Worm (Caenorhabditis elegans) whole organism, L1 larva: Measurements from ENCODE around the gene fbxb-98.

Experiments used
- C34B4.2 ChIP-seq: sonication (generic microtip); optimal IDR thresholded peaks from 2 replicates; lab custom pipeline; 2017; ENCODE audit warnings: mild to moderate bottlenecking, missing genetic modification characterization, missing compliant biosample characterization
- Y116A8C.19 ChIP-seq: sonication (generic microtip); optimal IDR thresholded peaks from 2 replicates; lab custom pipeline; 2016; ENCODE audit warnings: missing compliant biosample characterization, missing genetic modification characterization, borderline replicate concordance
- aha-1 ChIP-seq: fragments of 150-350 bp; optimal IDR thresholded peaks from 2 replicates; lab custom pipeline; 2014; ENCODE audit warnings: missing biosample characterization, missing genetic modification characterization
- ceh-82 ChIP-seq, 3 experiments: fragments of 150-350 bp in 1 of 3; sonication (generic microtip) in 2 of 3; optimal IDR thresholded peaks; 2 replicates each; lab custom pipeline; 2014 to 2017; ENCODE audit warnings: missing biosample characterization in 3 of 3, missing genetic modification characterization in 3 of 3
- dpl-1 ChIP-seq, 3 experiments: fragments of 150-350 bp in 2 of 3; sonication (generic microtip) in 1 of 3; optimal IDR thresholded peaks; 2 replicates each; lab custom pipeline; 2014 to 2017; ENCODE audit warnings: missing biosample characterization in 3 of 3, missing genetic modification characterization in 3 of 3, missing genetic modification reagents in 3 of 3
- dsc-1 ChIP-seq: sonication (generic microtip); optimal IDR thresholded peaks from 2 replicates; lab custom pipeline; 2016; ENCODE audit warnings: mild to moderate bottlenecking, missing genetic modification characterization, missing compliant biosample characterization
- elt-2 ChIP-seq: sonication (generic microtip); optimal IDR thresholded peaks from 2 replicates; lab custom pipeline; 2016; ENCODE audit warnings: missing genetic modification characterization, mild to moderate bottlenecking, inconsistent platforms, missing compliant biosample characterization, missing genetic modification reagents
- hlh-4 ChIP-seq: sonication (generic microtip); optimal IDR thresholded peaks from 2 replicates; lab custom pipeline; 2016; ENCODE audit warnings: mild to moderate bottlenecking, missing genetic modification characterization, missing compliant biosample characterization
- sox-4 ChIP-seq: sonication (generic microtip); optimal IDR thresholded peaks from 2 replicates; lab custom pipeline; 2016; ENCODE audit warnings: missing genetic modification characterization, missing compliant biosample characterization
- sptf-1 ChIP-seq: fragments of 150-350 bp; optimal IDR thresholded peaks from 2 replicates; lab custom pipeline; 2014; ENCODE audit warnings: missing biosample characterization, missing genetic modification characterization
- swsn-7 ChIP-seq: sonication (generic microtip); optimal IDR thresholded peaks from 2 replicates; lab custom pipeline; 2016; ENCODE audit warnings: missing genetic modification characterization, missing compliant biosample characterization
- tbx-2 ChIP-seq: sonication (generic microtip); optimal IDR thresholded peaks from 2 replicates; lab custom pipeline; 2016; ENCODE audit warnings: missing genetic modification characterization, missing compliant biosample characterization

fbxb-98 gene

DNA sequence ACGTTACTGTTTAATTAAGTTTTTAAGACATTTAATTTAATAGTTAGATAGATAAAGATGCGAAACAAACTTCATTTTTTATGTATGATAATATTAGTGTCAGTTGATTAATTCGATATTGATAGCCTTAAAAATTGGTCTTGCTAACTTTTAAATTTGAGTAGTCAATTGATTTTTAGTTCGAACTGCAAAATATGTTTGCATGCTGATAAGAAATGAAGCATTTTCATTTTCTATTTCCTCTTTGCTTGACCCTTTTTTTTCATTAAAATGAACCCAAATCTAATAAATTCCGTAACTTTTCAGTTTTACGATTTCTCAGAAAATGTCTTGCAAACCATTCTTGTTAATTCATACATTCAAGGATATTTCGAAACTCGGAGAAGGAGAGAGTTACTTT is 42.7 kb downstream of the fbxb-98 start, which contains the start of gene math-22:
Gene math-22 (plus strand): TSS at position 301 of the 400 bp plus-strand sequence.
- no peak for TF ChIP-seq C34B4.2 (tag; lab: Kevin White, UChicago)

DNA sequence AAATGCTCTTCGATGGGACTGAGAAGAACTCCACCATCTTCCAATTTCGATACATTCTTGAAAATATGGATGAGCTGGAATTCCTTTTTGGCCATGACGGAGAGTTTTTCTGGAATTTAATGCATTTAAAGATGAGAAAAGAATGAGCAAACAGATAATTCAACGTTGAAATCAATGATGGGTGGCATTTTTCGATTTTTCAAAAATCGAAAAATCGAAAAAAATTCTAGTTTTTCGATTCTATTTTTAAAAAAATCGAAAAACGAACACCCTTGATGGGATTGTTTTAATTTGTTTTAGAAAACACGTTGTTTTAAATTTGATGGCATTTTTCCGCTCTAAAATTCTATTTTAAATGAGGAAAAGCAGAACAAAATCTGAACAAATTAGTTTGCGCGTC is 50.3 kb downstream of the fbxb-98 start, which contains the start of gene math-31:
Gene math-31 (minus strand): TSS at position 101 of the 400 bp plus-strand sequence.
- no peak for TF ChIP-seq dpl-1 (GFP tag; optimal IDR thresholded peaks at IDR 0.05; lab: Kevin White, UChicago)
- no peak for TF ChIP-seq aha-1 (tag; lab: Kevin White, UChicago)
- no peak for TF ChIP-seq hlh-4 (tag; lab: Kevin White, UChicago)
- TF ChIP-seq Y116A8C.19 (tag; lab: Kevin White, UChicago): no peak
- TF ChIP-seq swsn-7: no peak
- no peak for TF ChIP-seq elt-2 (tag; lab: Kevin White, UChicago)
- no peak for TF ChIP-seq sox-4 (tag; lab: Kevin White, UChicago)
- no peak for TF ChIP-seq tbx-2 (tag; lab: Kevin White, UChicago)
- TF ChIP-seq ceh-82 (tag; optimal IDR thresholded peaks at IDR 0.05; lab: Kevin White, UChicago): no peak
- TF ChIP-seq dsc-1 (tag; lab: Kevin White, UChicago): no peak
- no peak for TF ChIP-seq sptf-1 (tag; lab: Kevin White, UChicago)
